Fruit fly (Drosophila melanogaster) whole organism, embryonic: Measurements from ENCODE around the gene Fatp1.

Source experiments
- Asciz ChIP-seq: fragments of 200-800 bp; sonication (Bioruptor generic); optimal IDR thresholded peaks from 2 replicates; lab custom pipeline; 2017; ENCODE audit warnings: missing biosample characterization, mild to moderate bottlenecking, missing genetic modification characterization, missing genetic modification reagents
- BtbVII ChIP-seq: fragments of 200-800 bp; sonication (Bioruptor generic); optimal IDR thresholded peaks from 3 replicates; lab custom pipeline; 2017; ENCODE audit warnings: missing biosample characterization, mild to moderate bottlenecking, missing genetic modification characterization
- CG11093 ChIP-seq: fragments of 200-800 bp; sonication (Bioruptor generic); IDR thresholded peaks from 3 replicates; pipeline ENCODE4 v1.3.6; 2022; ENCODE audit warnings: missing biosample characterization, missing genetic modification characterization
- CG11723 ChIP-seq: fragments of 200-800 bp; sonication (Bioruptor generic); optimal IDR thresholded peaks from 2 replicates; lab custom pipeline; 2017; ENCODE audit warnings: missing biosample characterization, mild to moderate bottlenecking, missing genetic modification characterization
- CG12744 ChIP-seq: fragments of 200-800 bp; sonication (Bioruptor generic); optimal IDR thresholded peaks from 2 replicates; lab custom pipeline; 2016; ENCODE audit warnings: missing biosample characterization, missing genetic modification characterization
- CG12769 ChIP-seq: fragments of 200-800 bp; sonication (Bioruptor generic); optimal IDR thresholded peaks from 2 replicates; lab custom pipeline; 2019; ENCODE audit warnings: missing biosample characterization, mild to moderate bottlenecking, missing genetic modification characterization, moderate library complexity
- CG13123 ChIP-seq: fragments of 200-800 bp; sonication (Bioruptor generic); optimal IDR thresholded peaks from 2 replicates; lab custom pipeline; 2016; ENCODE audit warnings: missing biosample characterization, missing genetic modification characterization
- CG13624 ChIP-seq: fragments of 200-800 bp; sonication (Bioruptor generic); optimal IDR thresholded peaks from 2 replicates; lab custom pipeline; 2016; ENCODE audit warnings: missing biosample characterization, missing genetic modification characterization
- CG17359 ChIP-seq: fragments of 200-800 bp; sonication (Bioruptor generic); optimal IDR thresholded peaks from 3 replicates; lab custom pipeline; 2018; ENCODE audit warnings: missing biosample characterization, mild to moderate bottlenecking, missing genetic modification characterization, moderate library complexity
- CG2202 ChIP-seq: fragments of 200-800 bp; sonication (Bioruptor generic); optimal IDR thresholded peaks from 2 replicates; lab custom pipeline; 2018; ENCODE audit warnings: missing biosample characterization, mild to moderate bottlenecking, missing genetic modification characterization
- CG33557 ChIP-seq: fragments of 200-800 bp; sonication (Bioruptor generic); optimal IDR thresholded peaks from 2 replicates; lab custom pipeline; 2019; ENCODE audit warnings: missing biosample characterization, mild to moderate bottlenecking, missing genetic modification characterization, moderate library complexity
- CG34422 ChIP-seq: fragments of 200-800 bp; sonication (Bioruptor generic); IDR thresholded peaks from 3 replicates; pipeline ENCODE4 v1.3.6; 2022; ENCODE audit warnings: missing biosample characterization, missing genetic modification characterization
- CG5180 ChIP-seq: fragments of 200-800 bp; sonication (Bioruptor generic); optimal IDR thresholded peaks from 3 replicates; lab custom pipeline; 2017; ENCODE audit warnings: missing biosample characterization, missing genetic modification characterization, mild to moderate bottlenecking, moderate library complexity, missing genetic modification reagents
- CG6254 ChIP-seq: fragments of 200-800 bp; sonication (Bioruptor generic); optimal IDR thresholded peaks from 3 replicates; lab custom pipeline; 2017; ENCODE audit warnings: mild to moderate bottlenecking, missing biosample characterization, missing genetic modification reagents, missing genetic modification characterization
- CG8089 ChIP-seq: fragments of 200-800 bp; sonication (Bioruptor generic); optimal IDR thresholded peaks from 3 replicates; lab custom pipeline; 2016; ENCODE audit warnings: missing biosample characterization, missing genetic modification characterization
- CG8290 ChIP-seq, 3 experiments: fragments of 200-800 bp; sonication (Bioruptor generic); optimal IDR thresholded peaks; 2 replicates each; lab custom pipeline; 2016 to 2019; ENCODE audit warnings: missing biosample characterization in 3 of 3, missing genetic modification characterization in 3 of 3, mild to moderate bottlenecking in 2 of 3, moderate library complexity in 1 of 3
- CG8924 ChIP-seq: fragments of 200-800 bp; optimal IDR thresholded peaks from 3 replicates; lab custom pipeline; 2019; ENCODE audit warnings: missing biosample characterization, mild to moderate bottlenecking, missing genetic modification characterization, moderate library complexity
- CG8944 ChIP-seq: fragments of 200-800 bp; sonication (Bioruptor generic); optimal IDR thresholded peaks from 3 replicates; lab custom pipeline; 2016; ENCODE audit warnings: missing biosample characterization, missing genetic modification characterization
- Camta ChIP-seq: fragments of 200-800 bp; sonication (Bioruptor generic); optimal IDR thresholded peaks from 2 replicates; lab custom pipeline; 2016; ENCODE audit warnings: missing biosample characterization, missing genetic modification characterization
- Dref ChIP-seq: fragments of 200-800 bp; sonication (Bioruptor generic); IDR thresholded peaks from 2 replicates; pipeline ENCODE4 v1.3.6; 2022; ENCODE audit warnings: missing biosample characterization, missing genetic modification characterization
- E2f1 ChIP-seq: fragments of 200-800 bp; sonication (Bioruptor generic); IDR thresholded peaks from 2 replicates; pipeline ENCODE4 v1.3.6; 2022; ENCODE audit warnings: missing biosample characterization, missing genetic modification characterization
- ERR ChIP-seq: fragments of 200-800 bp; sonication (Bioruptor generic); optimal IDR thresholded peaks from 2 replicates; lab custom pipeline; 2016; ENCODE audit warnings: missing biosample characterization, missing genetic modification characterization
- Med ChIP-seq: fragments of 200-800 bp; sonication (Bioruptor generic); peaks from one replicate; lab custom pipeline; 2016; ENCODE audit warnings: missing biosample characterization, missing genetic modification characterization, mild to moderate bottlenecking, inconsistent platforms, moderate library complexity
- Nf-YB ChIP-seq: fragments of 200-800 bp; sonication (Bioruptor generic); optimal IDR thresholded peaks from 3 replicates; lab custom pipeline; 2019; ENCODE audit warnings: missing biosample characterization, mild to moderate bottlenecking, missing genetic modification characterization, moderate library complexity
- Oaz ChIP-seq: fragments of 200-800 bp; sonication (Bioruptor generic); IDR thresholded peaks from 2 replicates; pipeline ENCODE4 v1.3.6; 2022; ENCODE audit warnings: missing biosample characterization, missing genetic modification characterization
- Sry-δ ChIP-seq: fragments of 200-800 bp; sonication (Bioruptor generic); optimal IDR thresholded peaks from 2 replicates; lab custom pipeline; 2016; ENCODE audit warnings: missing biosample characterization, missing genetic modification characterization
- Trl ChIP-seq, 3 experiments: fragments of >200 bp in 2 of 3; fragments of 200-800 bp in 1 of 3; sonication (Bioruptor generic) in 1 of 3; optimal IDR thresholded peaks; 2 replicates in 1 of 3; 3 replicates in 2 of 3; lab custom pipeline; 2016 to 2017; ENCODE audit warnings: missing biosample characterization in 1 of 3, missing genetic modification characterization in 1 of 3
- ara ChIP-seq: fragments of 200-800 bp; sonication (Bioruptor generic); IDR thresholded peaks from 2 replicates; pipeline ENCODE4 v1.3.6; 2022; ENCODE audit warnings: missing biosample characterization, missing genetic modification characterization
- bab2 ChIP-seq: fragments of 200-800 bp; sonication (Bioruptor generic); optimal IDR thresholded peaks from 2 replicates; lab custom pipeline; 2016; ENCODE audit warnings: missing biosample characterization, missing genetic modification characterization
- bigmax ChIP-seq: fragments of 200-800 bp; sonication (Bioruptor generic); optimal IDR thresholded peaks from 2 replicates; lab custom pipeline; 2018; ENCODE audit warnings: missing biosample characterization, mild to moderate bottlenecking, missing genetic modification characterization
- cato ChIP-seq: fragments of 200-800 bp; sonication (Bioruptor generic); optimal IDR thresholded peaks from 2 replicates; lab custom pipeline; 2016; ENCODE audit warnings: missing biosample characterization, missing genetic modification characterization, borderline replicate concordance
- ci ChIP-seq: fragments of 200-800 bp; sonication (Bioruptor generic); IDR thresholded peaks from 3 replicates; pipeline ENCODE4 v1.3.6; 2022; ENCODE audit warnings: missing biosample characterization, missing genetic modification characterization
- cwo ChIP-seq: fragments of 200-800 bp; sonication (Bioruptor generic); optimal IDR thresholded peaks from 3 replicates; lab custom pipeline; 2017; ENCODE audit warnings: missing biosample characterization, missing genetic modification characterization, mild to moderate bottlenecking, moderate library complexity, missing genetic modification reagents
- dpn ChIP-seq, 2 experiments: fragments of 200-800 bp; sonication (Bioruptor generic); optimal IDR thresholded peaks; 3 replicates each; lab custom pipeline; 2016; ENCODE audit warnings: missing biosample characterization in 2 of 2, missing genetic modification characterization in 2 of 2
- en ChIP-seq: fragments of 200-800 bp; sonication (Bioruptor generic); optimal IDR thresholded peaks from 2 replicates; lab custom pipeline; 2016; ENCODE audit warnings: missing biosample characterization, missing genetic modification characterization
- eve ChIP-seq, 2 experiments: fragments of >200 bp; optimal IDR thresholded peaks; 2 replicates each; lab custom pipeline; 2017; ENCODE audit warnings: missing biosample characterization in 2 of 2, missing genetic modification characterization in 2 of 2
- grau ChIP-seq: fragments of 200-800 bp; optimal IDR thresholded peaks from 3 replicates; lab custom pipeline; 2019; ENCODE audit warnings: missing biosample characterization, mild to moderate bottlenecking, missing genetic modification characterization, moderate library complexity
- hkb ChIP-seq, 2 experiments: fragments of 200-800 bp in 1 of 2; fragments of >200 bp in 1 of 2; sonication (Bioruptor generic) in 1 of 2; IDR thresholded peaks in 1 of 2; optimal IDR thresholded peaks in 1 of 2; 2 replicates each; pipeline versions ENCODE4 v1.3.6 to Lab custom; 2017 to 2022; ENCODE audit warnings: missing biosample characterization in 1 of 2, missing genetic modification characterization in 1 of 2
- inv ChIP-seq: fragments of 200-800 bp; sonication (Bioruptor generic); IDR thresholded peaks from 2 replicates; pipeline ENCODE4 v1.3.6; 2022; ENCODE audit warnings: missing biosample characterization, missing genetic modification characterization; ENCODE audit not compliant: partially characterized antibody
- jing ChIP-seq: fragments of 200-800 bp; sonication (Bioruptor generic); optimal IDR thresholded peaks from 2 replicates; lab custom pipeline; 2018; ENCODE audit warnings: missing biosample characterization, mild to moderate bottlenecking, missing genetic modification characterization
- jumu ChIP-seq: fragments of 200-800 bp; sonication (Bioruptor generic); optimal IDR thresholded peaks from 3 replicates; lab custom pipeline; 2016; ENCODE audit warnings: missing biosample characterization, missing genetic modification characterization
- mld ChIP-seq: fragments of 200-800 bp; sonication (Bioruptor generic); IDR thresholded peaks from 3 replicates; pipeline ENCODE4 v1.3.6; 2022; ENCODE audit warnings: missing biosample characterization, missing genetic modification characterization; ENCODE audit not compliant: partially characterized antibody
- nerfin-1 ChIP-seq: fragments of 200-800 bp; sonication (Bioruptor generic); optimal IDR thresholded peaks from 3 replicates; lab custom pipeline; 2019; ENCODE audit warnings: missing biosample characterization, mild to moderate bottlenecking, missing genetic modification characterization, moderate library complexity
- org-1 ChIP-seq: fragments of 200-800 bp; sonication (Bioruptor generic); optimal IDR thresholded peaks from 2 replicates; lab custom pipeline; 2017; ENCODE audit warnings: missing biosample characterization, missing genetic modification characterization
- prd ChIP-seq, 3 experiments: fragments of >200 bp in 2 of 3; fragments of 200-800 bp in 1 of 3; sonication (Bioruptor generic) in 1 of 3; optimal IDR thresholded peaks in 2 of 3; IDR thresholded peaks in 1 of 3; 2 replicates in 2 of 3; 3 replicates in 1 of 3; pipeline versions ENCODE4 v1.3.6 to Lab custom; 2017 to 2022; ENCODE audit warnings: missing biosample characterization in 1 of 3, missing genetic modification characterization in 1 of 3
- schlank ChIP-seq: fragments of 200-800 bp; sonication (Bioruptor generic); optimal IDR thresholded peaks from 2 replicates; lab custom pipeline; 2018; ENCODE audit warnings: missing biosample characterization, mild to moderate bottlenecking, missing genetic modification characterization
- sim ChIP-seq: fragments of 200-800 bp; sonication (Bioruptor generic); IDR thresholded peaks from 2 replicates; pipeline ENCODE4 v1.3.6; 2022; ENCODE audit warnings: missing biosample characterization, missing genetic modification characterization
- zen ChIP-seq: fragments of 200-800 bp; sonication (Bioruptor generic); optimal IDR thresholded peaks from 3 replicates; lab custom pipeline; 2018; ENCODE audit warnings: missing biosample characterization, mild to moderate bottlenecking, missing genetic modification characterization, moderate library complexity

Fatp1 gene

DNA sequence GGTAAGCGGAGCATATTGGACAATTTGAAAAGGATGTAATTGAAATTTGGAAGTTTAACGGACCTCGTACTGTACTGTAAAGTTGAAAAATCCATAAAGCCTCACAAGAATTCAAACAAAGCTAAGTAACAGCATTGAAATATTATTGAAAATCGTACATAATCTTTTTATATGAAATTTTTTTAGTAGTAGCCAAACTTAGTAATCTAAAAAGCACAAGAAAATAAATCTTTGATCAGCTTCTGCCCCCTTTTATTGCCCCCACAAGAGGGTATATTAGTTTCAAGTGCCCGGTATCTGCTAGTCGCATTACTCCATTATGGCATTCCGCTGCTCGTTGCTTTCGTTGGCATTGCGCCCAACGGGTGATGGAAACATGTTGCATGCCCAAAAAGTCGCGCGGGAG lies 50.1 kb downstream of the Fatp1 start (continued):
- peak in 1 of 2 experiments; percentile 87 for TF ChIP-seq eve (GFP tag; optimal IDR thresholded peaks at IDR 0.05; lab: Kevin White, UChicago)
- no peak for TF ChIP-seq hkb (optimal IDR thresholded peaks at IDR 0.05; lab: Kevin White, UChicago)
- peak; percentile 28; the same call in 1 of the 2 replicates for TF ChIP-seq hkb (GFP tag; IDR thresholded peaks at IDR 0.05; lab: Robert Waterston, UW)
- peak; percentile 17 for TF ChIP-seq CG2202 (tag; lab: Kevin White, UChicago)
- TF ChIP-seq CG34422 (GFP tag; lab: Robert Waterston, UW), result 0 out of 3 replicates have a peak, but pooled peaks have one; percentile 27
- no peak for TF ChIP-seq ERR (GFP tag; lab: Kevin White, UChicago)
- peak; percentile 31; the same call in 1 of the 2 replicates for TF ChIP-seq Oaz (GFP tag; lab: Robert Waterston, UW)
- no peak for TF ChIP-seq CG12769 (tag; lab: Kevin White, UChicago)
- peak; percentile 63 for TF ChIP-seq Asciz (GFP tag; lab: Kevin White, UChicago)
- TF ChIP-seq grau, result peak; percentile 52
- peak; percentile 58 for TF ChIP-seq CG11723
- peak; percentile 22 for TF ChIP-seq CG8089
- peak; percentile 52 for TF ChIP-seq CG13624 (GFP tag; lab: Kevin White, UChicago)
- no peak for TF ChIP-seq CG12744 (GFP tag; lab: Kevin White, UChicago)
- TF ChIP-seq bigmax (GFP tag; lab: Kevin White, UChicago), result no peak
- TF ChIP-seq Camta (GFP tag; lab: Kevin White, UChicago), result peak; percentile 66
- TF ChIP-seq mld (GFP tag; lab: Robert Waterston, UW), result no peak
- no peak for TF ChIP-seq CG13123 (GFP tag; lab: Kevin White, UChicago)
- no peak for TF ChIP-seq Dref (GFP tag; lab: Robert Waterston, UW)
- peak; percentile 74 for TF ChIP-seq CG17359 (tag; lab: Kevin White, UChicago)
- peak; percentile 51 for TF ChIP-seq CG8944
- peak; percentile 26; the same call in 1 of the 2 replicates for TF ChIP-seq E2f1
- no peak for TF ChIP-seq inv (GFP tag; lab: Robert Waterston, UW)
- TF ChIP-seq CG8290 (GFP tag; optimal IDR thresholded peaks at IDR 0.05; lab: Kevin White, UChicago), result no peak
- no peak for TF ChIP-seq CG8290 (tag; optimal IDR thresholded peaks at IDR 0.05; lab: Kevin White, UChicago)
- TF ChIP-seq CG6254 (GFP tag; lab: Kevin White, UChicago), result peak; percentile 65
- TF ChIP-seq Trl (optimal IDR thresholded peaks at IDR 0.05; lab: Kevin White, UChicago), result no peak
- peak; percentile 55 for TF ChIP-seq Trl (GFP tag; optimal IDR thresholded peaks at IDR 0.05; lab: Kevin White, UChicago)
- peak; percentile 15 for TF ChIP-seq Sry-δ (GFP tag; lab: Kevin White, UChicago)
- peak; percentile 52 to 56 for TF ChIP-seq dpn (GFP tag; optimal IDR thresholded peaks at IDR 0.05; lab: Kevin White, UChicago)
- peak; percentile 32 for TF ChIP-seq Nf-YB (GFP tag; lab: Kevin White, UChicago)
- TF ChIP-seq ara (GFP tag; lab: Robert Waterston, UW), result peak; percentile 63; the same call in 1 of the 2 replicates
- peak; percentile 8 for TF ChIP-seq jing
- TF ChIP-seq CG8924 (tag; lab: Kevin White, UChicago), result peak; percentile 62
- no peak for TF ChIP-seq ci (GFP tag; lab: Robert Waterston, UW)
- TF ChIP-seq zen (tag; lab: Kevin White, UChicago), result peak; percentile 16
- TF ChIP-seq CG11093 (GFP tag; lab: Robert Waterston, UW), result peak; percentile 63; the same call in 1 of the 3 replicates
- peak; percentile 53 for TF ChIP-seq jumu
- TF ChIP-seq bab2, result peak; percentile 27
- TF ChIP-seq BtbVII, result peak; percentile 46
- TF ChIP-seq cato (GFP tag; lab: Kevin White, UChicago), result peak; percentile 18
- TF ChIP-seq schlank (tag; lab: Kevin White, UChicago), result no peak
- peak; percentile 31; the same call in 1 of the 2 replicates for TF ChIP-seq sim (GFP tag; lab: Robert Waterston, UW)
- TF ChIP-seq cwo, result peak; percentile 48
- peak; percentile 12 for TF ChIP-seq CG33557 (GFP tag; lab: Kevin White, UChicago)
- no peak for TF ChIP-seq prd (optimal IDR thresholded peaks at IDR 0.05; lab: Kevin White, UChicago)
- peak; percentile 82 for TF ChIP-seq prd (GFP tag; IDR thresholded peaks at IDR 0.05; lab: Robert Waterston, UW)
- TF ChIP-seq CG5180 (GFP tag; lab: Kevin White, UChicago), result peak; percentile 82
- peak; percentile 1 for TF ChIP-seq en (GFP tag; lab: Kevin White, UChicago)
- peak; percentile 51 for TF ChIP-seq org-1
- peak; percentile 84 for TF ChIP-seq Med
- TF ChIP-seq nerfin-1, result peak; percentile 50
